Worm (Caenorhabditis elegans) whole organism, L3 larva: ENCODE results near the gene Y57G11C.1130.

Experiments used
- R02D3.7 ChIP-seq: fragments of 150-350 bp; optimal IDR thresholded peaks from 2 replicates; lab custom pipeline; 2014; ENCODE audit warnings: missing biosample characterization, missing genetic modification characterization
- ZK546.5 ChIP-seq: sonication (generic microtip); optimal IDR thresholded peaks from 2 replicates; lab custom pipeline; 2017; ENCODE audit warnings: missing biosample characterization, missing genetic modification characterization
- aly-2 ChIP-seq: fragments of 150-350 bp; optimal IDR thresholded peaks from 2 replicates; lab custom pipeline; 2014; ENCODE audit warnings: missing biosample characterization, missing genetic modification characterization
- ama-1 ChIP-seq: fragments of 150-350 bp; optimal IDR thresholded peaks from 2 replicates; lab custom pipeline; 2018
- ceh-16 ChIP-seq: sonication (generic microtip); optimal IDR thresholded peaks from 2 replicates; lab custom pipeline; 2017; ENCODE audit warnings: missing biosample characterization, missing genetic modification characterization
- ceh-28 ChIP-seq: fragments of 150-350 bp; optimal IDR thresholded peaks from 2 replicates; lab custom pipeline; 2014; ENCODE audit warnings: missing biosample characterization, missing genetic modification reagents, missing genetic modification characterization
- ceh-82 ChIP-seq: fragments of 150-350 bp; optimal IDR thresholded peaks from 2 replicates; lab custom pipeline; 2014; ENCODE audit warnings: missing biosample characterization, missing genetic modification characterization
- ceh-9 ChIP-seq: sonication (generic microtip); optimal IDR thresholded peaks from 2 replicates; lab custom pipeline; 2018; ENCODE audit warnings: missing biosample characterization, missing genetic modification characterization
- daf-12 ChIP-seq: fragments of 150-350 bp; optimal IDR thresholded peaks from 2 replicates; lab custom pipeline; 2014; ENCODE audit warnings: missing biosample characterization, missing genetic modification reagents, missing genetic modification characterization
- egl-27 ChIP-seq: sonication (generic microtip); optimal IDR thresholded peaks from 4 replicates; lab custom pipeline; 2017; ENCODE audit warnings: missing biosample characterization, missing genetic modification reagents, missing genetic modification characterization
- egl-5 ChIP-seq: fragments of 150-350 bp; optimal IDR thresholded peaks from 2 replicates; lab custom pipeline; 2017; ENCODE audit warnings: missing biosample characterization, missing genetic modification reagents, missing genetic modification characterization, inconsistent platforms
- elt-1 ChIP-seq: fragments of 150-350 bp; optimal IDR thresholded peaks from 2 replicates; lab custom pipeline; 2014; ENCODE audit warnings: missing biosample characterization, missing genetic modification characterization
- elt-2 ChIP-seq: sonication (generic microtip); optimal IDR thresholded peaks from 2 replicates; lab custom pipeline; 2016; ENCODE audit warnings: missing genetic modification reagents, mild to moderate bottlenecking, missing genetic modification characterization, missing compliant biosample characterization
- elt-3 ChIP-seq, 3 experiments: fragments of 150-350 bp in 1 of 3; sonication (generic microtip) in 2 of 3; optimal IDR thresholded peaks; 2 replicates in 2 of 3; 4 replicates in 1 of 3; lab custom pipeline; 2014 to 2017; ENCODE audit warnings: missing biosample characterization in 3 of 3, missing genetic modification characterization in 3 of 3
- eor-1 ChIP-seq, 2 experiments: fragments of 150-350 bp; optimal IDR thresholded peaks; 2 replicates each; lab custom pipeline; 2014 to 2018; ENCODE audit warnings: missing biosample characterization in 2 of 2, missing genetic modification characterization in 2 of 2
- fkh-10 ChIP-seq: sonication (generic microtip); optimal IDR thresholded peaks from 2 replicates; lab custom pipeline; 2017; ENCODE audit warnings: missing biosample characterization, missing genetic modification reagents, missing genetic modification characterization
- fkh-2 ChIP-seq: fragments of 150-350 bp; optimal IDR thresholded peaks from 2 replicates; lab custom pipeline; 2014; ENCODE audit warnings: missing biosample characterization, missing genetic modification reagents, missing genetic modification characterization
- fos-1 ChIP-seq: fragments of 150-350 bp; optimal IDR thresholded peaks from 2 replicates; lab custom pipeline; 2014; ENCODE audit warnings: missing biosample characterization, missing genetic modification characterization
- hmg-11 ChIP-seq: sonication (generic microtip); optimal IDR thresholded peaks from 2 replicates; lab custom pipeline; 2016; ENCODE audit warnings: missing genetic modification characterization, missing compliant biosample characterization
- jun-1 ChIP-seq: fragments of 150-350 bp; optimal IDR thresholded peaks from 2 replicates; lab custom pipeline; 2014; ENCODE audit warnings: missing biosample characterization, missing genetic modification reagents, missing genetic modification characterization
- lin-15B ChIP-seq: fragments of 150-350 bp; optimal IDR thresholded peaks from 2 replicates; lab custom pipeline; 2014; ENCODE audit warnings: missing biosample characterization, missing genetic modification characterization
- lin-39 ChIP-seq: fragments of 150-350 bp; optimal IDR thresholded peaks from 2 replicates; lab custom pipeline; 2018; ENCODE audit warnings: missing biosample characterization, missing genetic modification reagents, missing genetic modification characterization
- lsy-12 ChIP-seq: sonication (generic microtip); optimal IDR thresholded peaks from 2 replicates; lab custom pipeline; 2016; ENCODE audit warnings: mild to moderate bottlenecking, missing genetic modification characterization, missing compliant biosample characterization
- mdl-1 ChIP-seq: fragments of 150-350 bp; optimal IDR thresholded peaks from 2 replicates; lab custom pipeline; 2014; ENCODE audit warnings: missing biosample characterization, missing genetic modification characterization
- mml-1 ChIP-seq: fragments of 150-350 bp; sonication (generic microtip); optimal IDR thresholded peaks from 3 replicates; lab custom pipeline; 2014; ENCODE audit warnings: missing biosample characterization, missing genetic modification characterization
- nfya-1 ChIP-seq: sonication (generic microtip); optimal IDR thresholded peaks from 2 replicates; lab custom pipeline; 2017; ENCODE audit warnings: missing genetic modification characterization, mild to moderate bottlenecking, missing compliant biosample characterization, antibody characterized with exemption, moderate library complexity; ENCODE audit not compliant: insufficient read depth
- nhr-11 ChIP-seq: fragments of 150-350 bp; optimal IDR thresholded peaks from 2 replicates; lab custom pipeline; 2014; ENCODE audit warnings: missing biosample characterization, missing genetic modification characterization
- nhr-12 ChIP-seq: fragments of 150-350 bp; optimal IDR thresholded peaks from 2 replicates; lab custom pipeline; 2014; ENCODE audit warnings: missing biosample characterization, missing genetic modification characterization
- nhr-23 ChIP-seq: fragments of 150-350 bp; optimal IDR thresholded peaks from 2 replicates; lab custom pipeline; 2014; ENCODE audit warnings: missing biosample characterization, missing genetic modification reagents, missing genetic modification characterization
- nhr-237 ChIP-seq: fragments of 150-350 bp; optimal IDR thresholded peaks from 2 replicates; lab custom pipeline; 2014; ENCODE audit warnings: missing biosample characterization, missing genetic modification characterization
- nhr-25 ChIP-seq: sonication (generic microtip); optimal IDR thresholded peaks from 2 replicates; lab custom pipeline; 2017; ENCODE audit warnings: missing biosample characterization, missing genetic modification characterization
- nhr-28 ChIP-seq: fragments of 150-350 bp; optimal IDR thresholded peaks from 2 replicates; lab custom pipeline; 2014; ENCODE audit warnings: missing biosample characterization, missing genetic modification characterization
- nhr-43 ChIP-seq: sonication (generic microtip); optimal IDR thresholded peaks from 2 replicates; lab custom pipeline; 2016; ENCODE audit warnings: mild to moderate bottlenecking, missing genetic modification characterization, missing compliant biosample characterization; ENCODE audit not compliant: poor library complexity, severe bottlenecking
- nhr-67 ChIP-seq: fragments of 150-350 bp; optimal IDR thresholded peaks from 2 replicates; lab custom pipeline; 2014; ENCODE audit warnings: missing biosample characterization, missing genetic modification characterization
- nhr-76 ChIP-seq: fragments of 150-350 bp; sonication (generic microtip); optimal IDR thresholded peaks from 5 replicates; lab custom pipeline; 2014; ENCODE audit warnings: missing biosample characterization, missing genetic modification characterization
- nhr-77 ChIP-seq: fragments of 150-350 bp; optimal IDR thresholded peaks from 2 replicates; lab custom pipeline; 2014; ENCODE audit warnings: missing biosample characterization, missing genetic modification characterization
- pha-4 ChIP-seq: fragments of 150-350 bp; optimal IDR thresholded peaks from 2 replicates; lab custom pipeline; 2014; ENCODE audit warnings: missing biosample characterization, missing genetic modification reagents, missing genetic modification characterization
- pqm-1 ChIP-seq: fragments of 150-350 bp; optimal IDR thresholded peaks from 2 replicates; lab custom pipeline; 2017; ENCODE audit warnings: missing biosample characterization, missing genetic modification characterization, inconsistent platforms
- sea-2 ChIP-seq: fragments of 150-350 bp; sonication (generic microtip); optimal IDR thresholded peaks from 4 replicates; lab custom pipeline; 2014; ENCODE audit warnings: missing biosample characterization, missing genetic modification reagents, missing genetic modification characterization
- skn-1 ChIP-seq: fragments of 150-350 bp; optimal IDR thresholded peaks from 2 replicates; lab custom pipeline; 2014; ENCODE audit warnings: missing biosample characterization, missing genetic modification characterization
- snpc-4 ChIP-seq: fragments of 150-350 bp; optimal IDR thresholded peaks from 2 replicates; lab custom pipeline; 2014; ENCODE audit warnings: missing biosample characterization, missing genetic modification characterization
- tbx-2 ChIP-seq: sonication (generic microtip); optimal IDR thresholded peaks from 2 replicates; lab custom pipeline; 2016; ENCODE audit warnings: mild to moderate bottlenecking, missing genetic modification characterization, missing compliant biosample characterization
- unc-39 ChIP-seq: sonication (generic microtip); optimal IDR thresholded peaks from 4 replicates; lab custom pipeline; 2017; ENCODE audit warnings: missing biosample characterization, missing genetic modification characterization
- unc-62 ChIP-seq: fragments of 150-350 bp; sonication (generic microtip); optimal IDR thresholded peaks from 4 replicates; lab custom pipeline; 2014; ENCODE audit warnings: missing biosample characterization, missing genetic modification reagents, missing genetic modification characterization
- zag-1 ChIP-seq: fragments of 150-350 bp; optimal IDR thresholded peaks from 2 replicates; lab custom pipeline; 2014; ENCODE audit warnings: missing biosample characterization, missing genetic modification characterization
- ztf-11 ChIP-seq: fragments of 150-350 bp; optimal IDR thresholded peaks from 2 replicates; lab custom pipeline; 2014; ENCODE audit warnings: missing biosample characterization, missing genetic modification characterization
- ztf-4 ChIP-seq: fragments of 150-350 bp; optimal IDR thresholded peaks from 2 replicates; lab custom pipeline; 2014; ENCODE audit warnings: missing biosample characterization, missing genetic modification characterization

Gene Y57G11C.1130

DNA sequence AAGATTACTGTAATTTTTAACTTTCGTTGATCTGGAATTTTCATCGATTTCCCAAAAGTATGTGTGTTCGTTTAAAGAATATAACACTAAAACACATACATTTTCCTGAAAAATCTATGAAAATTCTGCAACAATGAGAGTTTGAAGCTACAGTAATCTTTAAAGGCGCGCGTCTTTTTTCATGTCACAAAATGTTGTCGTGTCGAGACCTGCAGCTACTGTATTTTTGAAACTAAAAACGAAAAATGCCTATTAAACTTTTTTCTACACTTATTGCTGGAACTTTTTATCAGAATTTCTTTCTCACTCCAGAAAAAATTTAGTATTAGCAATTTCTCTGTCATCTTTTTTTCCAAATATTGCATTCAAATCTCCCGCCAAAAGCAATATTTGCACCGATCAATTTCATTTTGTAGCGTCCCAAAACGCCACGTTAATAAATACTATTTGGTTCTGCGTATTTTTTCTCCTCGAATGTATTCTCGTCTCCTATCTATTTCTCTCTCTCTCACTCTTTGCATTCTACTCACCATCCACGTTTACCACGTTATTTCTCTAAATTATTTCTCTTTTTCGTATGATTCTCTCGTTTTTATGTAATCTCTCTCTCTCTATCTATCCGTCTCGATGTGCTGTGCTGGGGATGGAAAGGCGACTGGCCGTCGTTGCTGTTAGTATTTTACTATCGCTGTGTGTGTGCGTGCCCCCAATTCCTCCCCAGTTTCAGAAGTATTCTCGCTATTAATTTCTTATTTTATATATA is 4.2 kb downstream of the Y57G11C.1130 start, which contains the start of gene melo-1:
TSS of gene melo-1 (plus strand) at position 658 of the 763 bp plus-strand sequence.
- no peak for TF ChIP-seq fkh-10
- TF ChIP-seq nhr-23 (tag; lab: Kevin White, UChicago): peak; percentile 34
- no peak for TF ChIP-seq lsy-12 (tag; lab: Kevin White, UChicago)
- no peak for TF ChIP-seq mml-1 (tag; lab: Kevin White, UChicago)
- peak; percentile 28 for TF ChIP-seq ceh-28 (tag; lab: Kevin White, UChicago)
- no peak for TF ChIP-seq eor-1 (tag; optimal IDR thresholded peaks at IDR 0.05; lab: Kevin White, UChicago)
- no peak for TF ChIP-seq nhr-67
- peak; percentile 81 for TF ChIP-seq nfya-1 (tag; lab: Kevin White, UChicago)
- no peak for TF ChIP-seq elt-1 (tag; lab: Kevin White, UChicago)
- no peak for TF ChIP-seq ceh-16 (tag; lab: Kevin White, UChicago)
- TF ChIP-seq mdl-1: no peak
- TF ChIP-seq ceh-9 (tag; lab: Kevin White, UChicago): no peak
- TF ChIP-seq nhr-77 (tag; lab: Kevin White, UChicago): no peak
- no peak for TF ChIP-seq tbx-2 (tag; lab: Kevin White, UChicago)
- TF ChIP-seq egl-5 (tag; lab: Kevin White, UChicago): no peak
- TF ChIP-seq hmg-11 (tag; lab: Kevin White, UChicago): peak; percentile 73
- peak; percentile 2 for TF ChIP-seq pqm-1 (tag; lab: Kevin White, UChicago)
- TF ChIP-seq nhr-28: no peak
- TF ChIP-seq ZK546.5 (tag; lab: Kevin White, UChicago): no peak
- no peak for TF ChIP-seq daf-12 (tag; lab: Kevin White, UChicago)
- TF ChIP-seq jun-1 (tag; lab: Kevin White, UChicago): no peak
- no peak for TF ChIP-seq skn-1 (tag; lab: Kevin White, UChicago)
- no peak for TF ChIP-seq fos-1
- no peak for TF ChIP-seq zag-1 (tag; lab: Kevin White, UChicago)
- peak; percentile 42 for TF ChIP-seq lin-15B (tag; lab: Kevin White, UChicago)
- TF ChIP-seq sea-2 (GFP tag; lab: Kevin White, UChicago): no peak
- TF ChIP-seq ama-1 (lab: Kevin White, UChicago): no peak
- no peak for TF ChIP-seq ztf-11
- no peak for TF ChIP-seq fkh-2 (tag; lab: Kevin White, UChicago)
- TF ChIP-seq unc-62 (GFP tag; lab: Kevin White, UChicago): no peak
- no peak for TF ChIP-seq elt-3 (tag; optimal IDR thresholded peaks at IDR 0.05; lab: Kevin White, UChicago)
- TF ChIP-seq aly-2 (tag; lab: Kevin White, UChicago): no peak
- no peak for TF ChIP-seq nhr-76 (tag; lab: Kevin White, UChicago)
- no peak for TF ChIP-seq nhr-12 (tag; lab: Kevin White, UChicago)
- no peak for TF ChIP-seq unc-39
- TF ChIP-seq ztf-4 (tag; lab: Kevin White, UChicago): no peak
- no peak for TF ChIP-seq ceh-82 (tag; lab: Kevin White, UChicago)
- TF ChIP-seq pha-4 (tag; lab: Kevin White, UChicago): peak; percentile 76
- no peak for TF ChIP-seq nhr-11
- TF ChIP-seq lin-39: no peak
- no peak for TF ChIP-seq nhr-237
- no peak for TF ChIP-seq nhr-43 (tag; lab: Kevin White, UChicago)
- TF ChIP-seq R02D3.7 (tag; lab: Kevin White, UChicago): no peak
- TF ChIP-seq egl-27 (tag; lab: Kevin White, UChicago): no peak
- peak; percentile 48 for TF ChIP-seq elt-2 (tag; lab: Kevin White, UChicago)
- TF ChIP-seq snpc-4 (tag; lab: Kevin White, UChicago): peak; percentile 42
- TF ChIP-seq nhr-25: peak; percentile 22
- TF ChIP-seq, all 47 proteins: peak for 10
